Fruit fly (Drosophila melanogaster) whole organism, pupa: ENCODE results near the gene Pcif1.
A peak's percentile ranks its signal among the peaks of the same experiment; 100 is the strongest.

Experiments
- CG10348 ChIP-seq: fragments of 200-800 bp; sonication (Bioruptor generic); IDR thresholded peaks from 2 replicates; pipeline ENCODE4 v1.3.6; 2022; ENCODE audit warnings: missing biosample characterization, missing genetic modification characterization
- CG12605 ChIP-seq: fragments of 200-800 bp; sonication (Bioruptor generic); IDR thresholded peaks from 2 replicates; pipeline ENCODE4 v1.3.6; 2022; ENCODE audit warnings: missing biosample characterization, missing genetic modification characterization
- CG13204 ChIP-seq: fragments of 200-800 bp; sonication (Bioruptor generic); optimal IDR thresholded peaks from 2 replicates; lab custom pipeline; 2018; ENCODE audit warnings: missing biosample characterization, mild to moderate bottlenecking, missing genetic modification characterization, moderate library complexity
- CG14655 ChIP-seq: fragments of 200-800 bp; sonication (Bioruptor generic); optimal IDR thresholded peaks from 3 replicates; lab custom pipeline; 2017; ENCODE audit warnings: mild to moderate bottlenecking, missing biosample characterization, missing genetic modification reagents, missing genetic modification characterization
- CG15710 ChIP-seq: fragments of 200-800 bp; sonication (Bioruptor generic); optimal IDR thresholded peaks from 2 replicates; lab custom pipeline; 2018; ENCODE audit warnings: missing biosample characterization, mild to moderate bottlenecking, missing genetic modification characterization, moderate library complexity
- CG17806 ChIP-seq: fragments of 200-800 bp; sonication (Bioruptor generic); optimal IDR thresholded peaks from 2 replicates; lab custom pipeline; 2018; ENCODE audit warnings: missing biosample characterization, mild to moderate bottlenecking, missing genetic modification characterization, moderate library complexity
- CG32121 ChIP-seq: fragments of 200-800 bp; sonication (Bioruptor generic); IDR thresholded peaks from 2 replicates; pipeline ENCODE4 v1.3.6; 2022; ENCODE audit warnings: missing biosample characterization, missing genetic modification characterization
- CG34367 ChIP-seq: fragments of 200-800 bp; sonication (Bioruptor generic); optimal IDR thresholded peaks from 2 replicates; lab custom pipeline; 2018; ENCODE audit warnings: missing biosample characterization, mild to moderate bottlenecking, missing genetic modification characterization
- CG4496 ChIP-seq: fragments of 200-800 bp; sonication (Bioruptor generic); IDR thresholded peaks from 3 replicates; pipeline ENCODE4 v1.3.6; 2022; ENCODE audit warnings: missing biosample characterization, missing genetic modification characterization
- CG8159 ChIP-seq: fragments of 200-800 bp; sonication (Bioruptor generic); optimal IDR thresholded peaks from 3 replicates; lab custom pipeline; 2018; ENCODE audit warnings: missing biosample characterization, mild to moderate bottlenecking, missing genetic modification characterization, moderate library complexity
- CG8301 ChIP-seq: fragments of 200-800 bp; sonication (Bioruptor generic); optimal IDR thresholded peaks from 2 replicates; lab custom pipeline; 2018; ENCODE audit warnings: missing biosample characterization, mild to moderate bottlenecking, missing genetic modification characterization
- CG9948 ChIP-seq: fragments of 200-800 bp; sonication (Bioruptor generic); optimal IDR thresholded peaks from 2 replicates; lab custom pipeline; 2018; ENCODE audit warnings: missing biosample characterization, mild to moderate bottlenecking, missing genetic modification characterization, moderate library complexity
- D1 ChIP-seq: fragments of 200-800 bp; sonication (Bioruptor generic); optimal IDR thresholded peaks from 2 replicates; lab custom pipeline; 2018; ENCODE audit warnings: missing biosample characterization, mild to moderate bottlenecking, missing genetic modification characterization, moderate library complexity
- EcR ChIP-seq: fragments of 200-800 bp; sonication (Bioruptor generic); optimal IDR thresholded peaks from 3 replicates; lab custom pipeline; 2019; ENCODE audit warnings: missing biosample characterization, missing genetic modification characterization, mild to moderate bottlenecking, moderate library complexity, missing genetic modification reagents
- Ets98B ChIP-seq: fragments of 200-800 bp; sonication (Bioruptor generic); IDR thresholded peaks from 2 replicates; pipeline ENCODE4 v1.3.6; 2022; ENCODE audit warnings: missing biosample characterization, missing genetic modification characterization
- Pif1A ChIP-seq: fragments of 200-800 bp; sonication (Bioruptor generic); optimal IDR thresholded peaks from 3 replicates; lab custom pipeline; 2016; ENCODE audit warnings: missing biosample characterization, missing genetic modification characterization
- Pif1B ChIP-seq: fragments of 200-800 bp; sonication (Bioruptor generic); optimal IDR thresholded peaks from 3 replicates; lab custom pipeline; 2016; ENCODE audit warnings: missing biosample characterization, missing genetic modification characterization
- Snoo ChIP-seq: fragments of 200-800 bp; sonication (Bioruptor generic); optimal IDR thresholded peaks from 3 replicates; lab custom pipeline; 2017; ENCODE audit warnings: missing biosample characterization, mild to moderate bottlenecking, missing genetic modification characterization, inconsistent platforms
- fd96Ca ChIP-seq: fragments of 200-800 bp; sonication (Bioruptor generic); IDR thresholded peaks from 3 replicates; pipeline ENCODE4 v1.3.6; 2022; ENCODE audit warnings: missing biosample characterization, missing genetic modification characterization
- gl ChIP-seq: fragments of 200-800 bp; sonication (Bioruptor generic); optimal IDR thresholded peaks from 2 replicates; lab custom pipeline; 2018; ENCODE audit warnings: missing biosample characterization, mild to moderate bottlenecking, missing genetic modification characterization
- rn ChIP-seq: fragments of 200-800 bp; sonication (Bioruptor generic); IDR thresholded peaks from 2 replicates; pipeline ENCODE4 v1.3.6; 2022; ENCODE audit warnings: missing biosample characterization, missing genetic modification characterization

Gene Pcif1

dm6 chr3L:20789299-20789698 is 3.3 kb upstream of the Pcif1 start:
- no peak for TF ChIP-seq CG34367 (tag; lab: Kevin White, UChicago)
- TF ChIP-seq D1 (tag; lab: Kevin White, UChicago): no peak
- TF ChIP-seq CG8301 (tag; lab: Kevin White, UChicago): no peak
- no peak for TF ChIP-seq CG17806 (tag; lab: Kevin White, UChicago)
- TF ChIP-seq CG12605 (GFP tag; lab: Robert Waterston, UW): no peak
- TF ChIP-seq Snoo (tag; lab: Kevin White, UChicago): no peak
- TF ChIP-seq CG15710 (tag; lab: Kevin White, UChicago): no peak
- TF ChIP-seq gl (tag; lab: Kevin White, UChicago): no peak
- TF ChIP-seq EcR (GFP tag; lab: Kevin White, UChicago): no peak
- TF ChIP-seq CG10348 (GFP tag; lab: Robert Waterston, UW): no peak
- TF ChIP-seq, all 21 proteins: peak for 0

- no peak for TF ChIP-seq CG14655
- TF ChIP-seq D1 (tag; lab: Kevin White, UChicago): peak; percentile 9
Measured at dm6 chr3L:20787835-20788380, 1.9 kb upstream of the Pcif1 start, which contains the start of gene CG11396. CG11396 (minus strand) TSS chr3L:20788137.

dm6 chr3L:20784812-20785671 is 955 bp downstream of the Pcif1 start:
- peak; percentile 54 for TF ChIP-seq Pif1A (GFP tag; lab: Kevin White, UChicago)
- TF ChIP-seq EcR (GFP tag; lab: Kevin White, UChicago): peak; percentile 11
- no peak for TF ChIP-seq CG4496
- TF ChIP-seq Pif1B (GFP tag; lab: Kevin White, UChicago): no peak
- no peak for TF ChIP-seq CG12605 (GFP tag; lab: Robert Waterston, UW)
- no peak for TF ChIP-seq CG34367 (tag; lab: Kevin White, UChicago)
- TF ChIP-seq CG15710 (tag; lab: Kevin White, UChicago): peak; percentile 38
- peak; percentile 27 for TF ChIP-seq Snoo (tag; lab: Kevin White, UChicago)
- no peak for TF ChIP-seq CG10348 (GFP tag; lab: Robert Waterston, UW)
- TF ChIP-seq CG13204: no peak
- no peak for TF ChIP-seq D1 (tag; lab: Kevin White, UChicago)
- peak; percentile 41 for TF ChIP-seq CG8301 (tag; lab: Kevin White, UChicago)
- TF ChIP-seq rn: no peak
- TF ChIP-seq CG14655: no peak
- TF ChIP-seq CG8159 (tag; lab: Kevin White, UChicago): peak; percentile 64
- TF ChIP-seq CG9948 (tag; lab: Kevin White, UChicago): peak; percentile 18
- peak; percentile 53 for TF ChIP-seq gl (tag; lab: Kevin White, UChicago)
- TF ChIP-seq fd96Ca (GFP tag; lab: Robert Waterston, UW): no peak; the same call in 2 of the 3 replicates
- peak; percentile 18 for TF ChIP-seq CG17806 (tag; lab: Kevin White, UChicago)
- no peak for TF ChIP-seq CG32121 (GFP tag; lab: Robert Waterston, UW)
- TF ChIP-seq Ets98B (GFP tag; lab: Robert Waterston, UW): peak; percentile 62

dm6 chr3L:20784394-20784793 is 1.6 kb downstream of the Pcif1 start:
- TF ChIP-seq CG17806 (tag; lab: Kevin White, UChicago): no peak
- 0 out of 2 replicates have a peak, but pooled peaks have one; percentile 8 for TF ChIP-seq Ets98B (GFP tag; lab: Robert Waterston, UW)
- no peak for TF ChIP-seq CG8301 (tag; lab: Kevin White, UChicago)

dm6 chr3L:20778224-20779063 is 7.6 kb downstream of the Pcif1 start, which contains the start of the genes Pex16 and Pex14:
Pex16 (minus strand) TSS chr3L:20778264.
Pex14 (plus strand) TSS chr3L:20778799.
- TF ChIP-seq CG4496 (peak; percentile 81), rn (peak; percentile 58), D1 (tag; lab: Kevin White, UChicago) (no peak), Pif1A (GFP tag; lab: Kevin White, UChicago) (no peak), CG13204 (no peak), Ets98B (GFP tag; lab: Robert Waterston, UW) (no peak), EcR (GFP tag; lab: Kevin White, UChicago) (no peak), CG10348 (GFP tag; lab: Robert Waterston, UW) (no peak), Pif1B (GFP tag; lab: Kevin White, UChicago) (no peak), CG34367 (tag; lab: Kevin White, UChicago) (peak; percentile 38), CG14655 (no peak), CG9948 (tag; lab: Kevin White, UChicago) (peak; percentile 52), CG8159 (tag; lab: Kevin White, UChicago) (peak; percentile 64), CG15710 (tag; lab: Kevin White, UChicago) (peak; percentile 53), CG32121 (GFP tag; lab: Robert Waterston, UW) (peak; percentile 39; the same call in 1 of the 2 replicates), fd96Ca (GFP tag; lab: Robert Waterston, UW) (peak; percentile 74), gl (tag; lab: Kevin White, UChicago) (no peak), CG8301 (tag; lab: Kevin White, UChicago) (peak; percentile 51), CG17806 (tag; lab: Kevin White, UChicago) (peak; percentile 49), Snoo (tag; lab: Kevin White, UChicago) (peak; percentile 54), CG12605 (GFP tag; lab: Robert Waterston, UW) (no peak)
